Fruit fly (Drosophila melanogaster): ENCODE measurements around the gene CG10098.
A peak's percentile ranks its signal among the peaks of the same experiment; 100 is the strongest.

Gene CG10098

DNA sequence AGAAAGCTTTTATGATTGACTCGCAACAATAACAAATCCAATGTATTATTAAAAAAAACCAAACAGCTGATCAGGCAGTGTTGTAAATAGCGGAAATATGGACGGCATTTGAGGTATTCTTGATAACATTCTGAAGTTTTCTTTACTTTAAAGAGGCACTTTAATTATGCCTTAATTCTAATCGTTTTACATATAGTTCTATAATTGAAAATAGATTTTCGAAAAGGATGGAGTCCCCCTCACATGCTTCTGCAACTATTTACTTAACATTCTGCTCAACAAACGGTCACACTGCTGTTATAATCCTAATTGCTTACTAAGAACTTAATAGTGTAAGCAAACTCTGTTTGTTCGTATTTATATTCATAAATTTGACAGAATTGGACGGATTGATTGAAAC, 3.6 kb downstream of the CG10098 start, which contains the start of gene CG10068 (continued):
- TF ChIP-seq emc (GFP tag; optimal IDR thresholded peaks at IDR 0.05), result peak; percentile 69
- peak; percentile 79 for TF ChIP-seq eyg (GFP tag; optimal IDR thresholded peaks at IDR 0.05)
- TF ChIP-seq CG10543 (GFP tag; optimal IDR thresholded peaks at IDR 0.05), result peak; percentile 67
- TF ChIP-seq CG3847 (GFP tag; IDR thresholded peaks at IDR 0.05), result no peak
- TF ChIP-seq NK7.1 (GFP tag; optimal IDR thresholded peaks at IDR 0.05), result peak; percentile 71
- TF ChIP-seq dmrt99B (tag; optimal IDR thresholded peaks at IDR 0.05), result peak; percentile 87
- peak; percentile 51 for TF ChIP-seq run (tag; optimal IDR thresholded peaks at IDR 0.05)
- TF ChIP-seq Fer3 (tag; optimal IDR thresholded peaks at IDR 0.05), result peak; percentile 83
- peak; percentile 79 for TF ChIP-seq CG1792 (GFP tag; optimal IDR thresholded peaks at IDR 0.05)
- TF ChIP-seq CG30020 (tag; optimal IDR thresholded peaks at IDR 0.05), result peak; percentile 78
- peak; percentile 83 for TF ChIP-seq CG10654 (GFP tag; optimal IDR thresholded peaks at IDR 0.05)
- peak; percentile 94 for TF ChIP-seq CG17829 (tag; optimal IDR thresholded peaks at IDR 0.05)
- peak; percentile 90 for TF ChIP-seq CG17361 (GFP tag; IDR thresholded peaks at IDR 0.05)
- peak; percentile 76 for TF ChIP-seq CG2116 (GFP tag; optimal IDR thresholded peaks at IDR 0.05)
- peak; percentile 79 for TF ChIP-seq CG12219 (GFP tag; optimal IDR thresholded peaks at IDR 0.05)
- peak; percentile 77 for TF ChIP-seq CG18011 (GFP tag; optimal IDR thresholded peaks at IDR 0.05)
- peak; percentile 90 for TF ChIP-seq CG10959 (GFP tag; IDR thresholded peaks at IDR 0.05)
- TF ChIP-seq TFAM (GFP tag; optimal IDR thresholded peaks at IDR 0.05), result peak; percentile 61
- TF ChIP-seq CG12299 (tag; optimal IDR thresholded peaks at IDR 0.05), result peak; percentile 87
- peak; percentile 79 for TF ChIP-seq CG15011 (GFP tag; optimal IDR thresholded peaks at IDR 0.05)
- peak; percentile 87 for TF ChIP-seq mam (GFP tag; optimal IDR thresholded peaks at IDR 0.05)
- TF ChIP-seq maf-S (GFP tag; optimal IDR thresholded peaks at IDR 0.05), result peak; percentile 86
- peak; percentile 67 for TF ChIP-seq Taf1 (GFP tag; IDR thresholded peaks at IDR 0.05)
- TF ChIP-seq CG11723 (GFP tag; optimal IDR thresholded peaks at IDR 0.05), result peak; percentile 59
- peak; percentile 88 for TF ChIP-seq CG11456 (GFP tag; IDR thresholded peaks at IDR 0.05)
- TF ChIP-seq CG9876 (GFP tag; optimal IDR thresholded peaks at IDR 0.05), result peak; percentile 72
- TF ChIP-seq Mad (GFP tag; optimal IDR thresholded peaks at IDR 0.05), result peak; percentile 83
- TF ChIP-seq NC2β (GFP tag; optimal IDR thresholded peaks at IDR 0.05), result peak; percentile 92
- peak; percentile 85 for TF ChIP-seq lmd (GFP tag; IDR thresholded peaks at IDR 0.05)
- TF ChIP-seq da (GFP tag; optimal IDR thresholded peaks at IDR 0.05), result peak; percentile 28
- TF ChIP-seq bcd (GFP tag; optimal IDR thresholded peaks at IDR 0.05), result peak; percentile 87
- peak; percentile 87 for TF ChIP-seq CG2202 (tag; optimal IDR thresholded peaks at IDR 0.05)
- TF ChIP-seq CG17802 (tag; optimal IDR thresholded peaks at IDR 0.05), result peak; percentile 69
- peak; percentile 89 for TF ChIP-seq az2 (GFP tag; optimal IDR thresholded peaks at IDR 0.05)
- TF ChIP-seq Xrp1 (GFP tag; IDR thresholded peaks at IDR 0.05), result peak; percentile 97
- TF ChIP-seq h (optimal IDR thresholded peaks at IDR 0.05), result no peak
- peak; percentile 76 for TF ChIP-seq ERR (GFP tag; optimal IDR thresholded peaks at IDR 0.05)
- peak; percentile 67; the same call in 1 of the 2 replicates for TF ChIP-seq ro (GFP tag; IDR thresholded peaks at IDR 0.05)
- TF ChIP-seq dati (GFP tag; IDR thresholded peaks at IDR 0.05), result peak; percentile 88
- peak; percentile 62 for TF ChIP-seq Drgx (GFP tag; IDR thresholded peaks at IDR 0.05)
- peak; percentile 79 for TF ChIP-seq Sox100B (GFP tag; optimal IDR thresholded peaks at IDR 0.05)
- peak; percentile 64 for TF ChIP-seq pzg (GFP tag; optimal IDR thresholded peaks at IDR 0.05)
- TF ChIP-seq Sry-δ (GFP tag; optimal IDR thresholded peaks at IDR 0.05), result peak; percentile 68
- TF ChIP-seq sob (GFP tag; IDR thresholded peaks at IDR 0.05), result peak; percentile 88
- peak; percentile 85 for TF ChIP-seq Mes4 (GFP tag; optimal IDR thresholded peaks at IDR 0.05)
- TF ChIP-seq Ets97D (GFP tag; optimal IDR thresholded peaks at IDR 0.05), result peak; percentile 87
- TF ChIP-seq ttk (GFP tag; IDR thresholded peaks at IDR 0.05), result peak; percentile 92
- no peak for TF ChIP-seq Sin3A (optimal IDR thresholded peaks at IDR 0.05)
- TF ChIP-seq CG1602 (GFP tag; optimal IDR thresholded peaks at IDR 0.05), result peak; percentile 89
- TF ChIP-seq phol (tag; optimal IDR thresholded peaks at IDR 0.05), result peak; percentile 91
- peak; percentile 88 for TF ChIP-seq caup (GFP tag; optimal IDR thresholded peaks at IDR 0.05; ENCODE audit: severe bottlenecking)
- TF ChIP-seq gem (tag; optimal IDR thresholded peaks at IDR 0.05), result peak; percentile 94
- TF ChIP-seq slp2 (GFP tag; optimal IDR thresholded peaks at IDR 0.05), result peak; percentile 86
